Worm (Caenorhabditis elegans) whole organism, L2 larva: ENCODE results near the gene F40G9.7.

Experiments
- alr-1 ChIP-seq: fragments of 150-350 bp; optimal IDR thresholded peaks from 2 replicates; lab custom pipeline; 2014; ENCODE audit warnings: missing biosample characterization, missing genetic modification characterization
- ceh-82 ChIP-seq: fragments of 150-350 bp; optimal IDR thresholded peaks from 2 replicates; lab custom pipeline; 2014; ENCODE audit warnings: missing biosample characterization, missing genetic modification characterization
- fos-1 ChIP-seq: fragments of 150-350 bp; optimal IDR thresholded peaks from 2 replicates; lab custom pipeline; 2014; ENCODE audit warnings: missing biosample characterization, missing genetic modification characterization
- lin-39 ChIP-seq: fragments of 150-350 bp; optimal IDR thresholded peaks from 2 replicates; lab custom pipeline; 2014; ENCODE audit warnings: missing biosample characterization, missing genetic modification reagents, missing genetic modification characterization
- lsy-2 ChIP-seq, 2 experiments: fragments of 150-350 bp in 1 of 2; sonication (generic microtip) in 1 of 2; optimal IDR thresholded peaks; 2 replicates each; lab custom pipeline; 2014 to 2017; ENCODE audit warnings: missing biosample characterization in 2 of 2, missing genetic modification characterization in 2 of 2
- mdl-1 ChIP-seq, 2 experiments: fragments of 150-350 bp in 1 of 2; sonication (generic microtip) in 1 of 2; optimal IDR thresholded peaks; 2 replicates each; lab custom pipeline; 2017; ENCODE audit warnings: missing biosample characterization in 2 of 2, missing genetic modification characterization in 2 of 2
- nhr-25 ChIP-seq: fragments of 150-350 bp; sonication (generic microtip); optimal IDR thresholded peaks from 3 replicates; lab custom pipeline; 2014; ENCODE audit warnings: missing biosample characterization, missing genetic modification characterization
- peb-1 ChIP-seq: fragments of 150-350 bp; optimal IDR thresholded peaks from 2 replicates; lab custom pipeline; 2014; ENCODE audit warnings: missing biosample characterization, missing genetic modification characterization
- skn-1 ChIP-seq: sonication (generic microtip); optimal IDR thresholded peaks from 2 replicates; lab custom pipeline; 2017; ENCODE audit warnings: missing biosample characterization, missing genetic modification characterization
- sma-9 ChIP-seq, 2 experiments: fragments of 150-350 bp in 1 of 2; sonication (generic microtip) in 1 of 2; optimal IDR thresholded peaks; 2 replicates each; lab custom pipeline; 2014 to 2016; ENCODE audit warnings: missing genetic modification characterization in 2 of 2, mild to moderate bottlenecking in 1 of 2, missing biosample characterization in 1 of 2, missing compliant biosample characterization in 1 of 2, missing genetic modification reagents in 1 of 2, moderate library complexity in 1 of 2
- unc-39 ChIP-seq: fragments of 150-350 bp; optimal IDR thresholded peaks from 2 replicates; lab custom pipeline; 2014; ENCODE audit warnings: missing biosample characterization, missing genetic modification characterization
- unc-62 ChIP-seq: fragments of 150-350 bp; optimal IDR thresholded peaks from 2 replicates; lab custom pipeline; 2014; ENCODE audit warnings: missing biosample characterization, missing genetic modification reagents, missing genetic modification characterization

DNA sequence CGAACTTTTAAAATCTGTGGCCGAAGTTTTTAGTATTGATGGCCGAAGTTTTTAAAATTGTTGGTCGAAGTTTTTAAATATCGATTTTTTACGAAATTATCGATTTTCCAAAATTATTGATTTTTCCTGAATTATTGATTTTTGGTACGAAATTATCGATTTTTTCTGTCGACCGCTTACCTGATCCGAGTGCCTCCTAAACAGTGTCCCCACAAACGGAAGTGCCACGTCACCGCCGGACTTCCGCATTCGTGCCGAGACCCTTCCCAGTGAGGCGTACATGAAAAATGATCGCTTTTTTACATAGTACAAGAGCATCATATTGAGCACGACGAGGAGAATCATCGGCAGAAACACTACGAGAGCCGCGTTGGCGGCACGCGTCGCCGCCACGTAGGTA, 38.5 kb downstream of the F40G9.7 start:
- no peak for TF ChIP-seq mdl-1 (tag; optimal IDR thresholded peaks at IDR 0.05; lab: Kevin White, UChicago)
- TF ChIP-seq unc-62 (GFP tag; lab: Kevin White, UChicago), result no peak
- TF ChIP-seq peb-1 (tag; lab: Kevin White, UChicago), result no peak
- TF ChIP-seq skn-1 (tag; lab: Kevin White, UChicago), result no peak
- no peak for TF ChIP-seq lin-39 (tag; lab: Kevin White, UChicago)
- no peak for TF ChIP-seq fos-1 (tag; lab: Kevin White, UChicago)
- no peak for TF ChIP-seq lsy-2 (tag; optimal IDR thresholded peaks at IDR 0.05; lab: Kevin White, UChicago)
- TF ChIP-seq nhr-25 (tag; lab: Kevin White, UChicago), result no peak
- no peak for TF ChIP-seq alr-1
- TF ChIP-seq sma-9 (GFP tag; optimal IDR thresholded peaks at IDR 0.05; lab: Kevin White, UChicago), result no peak
- no peak for TF ChIP-seq sma-9 (tag; optimal IDR thresholded peaks at IDR 0.05; lab: Kevin White, UChicago)
- no peak for TF ChIP-seq ceh-82 (tag; lab: Kevin White, UChicago)
- TF ChIP-seq unc-39, result no peak
